Fruit fly (Drosophila melanogaster): ENCODE results near the gene Vha16-3.

The Vha16-3 gene

DNA sequence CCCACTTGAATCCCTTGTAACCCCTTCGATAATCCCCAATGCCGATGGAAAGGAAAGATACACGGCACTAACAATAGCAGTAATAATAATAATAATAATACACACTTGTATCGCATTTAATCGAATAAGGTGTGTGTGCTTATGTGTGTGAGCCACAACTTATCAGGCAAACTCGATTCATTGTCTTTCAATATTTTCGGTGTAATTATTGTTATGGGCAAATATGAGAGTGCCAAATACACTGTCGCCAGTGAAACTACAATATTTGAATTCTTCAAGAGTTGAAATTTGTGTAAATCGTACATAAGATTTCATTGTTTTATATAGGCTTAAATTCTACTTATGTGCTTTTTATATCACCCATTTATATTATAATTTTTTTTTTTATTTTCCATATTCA lies 43.1 kb downstream of the Vha16-3 start:
- TF ChIP-seq fru (GFP tag; optimal IDR thresholded peaks at IDR 0.05) (no peak), jim (GFP tag; optimal IDR thresholded peaks at IDR 0.05) (no peak), CG32264 (GFP tag; optimal IDR thresholded peaks at IDR 0.05) (no peak), Rel (GFP tag; optimal IDR thresholded peaks at IDR 0.05) (no peak), Rel (tag; optimal IDR thresholded peaks at IDR 0.05) (no peak), OdsH (GFP tag; optimal IDR thresholded peaks at IDR 0.05) (no peak), Dfd (GFP tag; optimal IDR thresholded peaks at IDR 0.05) (no peak), CrebA (GFP tag; optimal IDR thresholded peaks at IDR 0.05; ENCODE audit: borderline replicate concordance) (no peak)

DNA sequence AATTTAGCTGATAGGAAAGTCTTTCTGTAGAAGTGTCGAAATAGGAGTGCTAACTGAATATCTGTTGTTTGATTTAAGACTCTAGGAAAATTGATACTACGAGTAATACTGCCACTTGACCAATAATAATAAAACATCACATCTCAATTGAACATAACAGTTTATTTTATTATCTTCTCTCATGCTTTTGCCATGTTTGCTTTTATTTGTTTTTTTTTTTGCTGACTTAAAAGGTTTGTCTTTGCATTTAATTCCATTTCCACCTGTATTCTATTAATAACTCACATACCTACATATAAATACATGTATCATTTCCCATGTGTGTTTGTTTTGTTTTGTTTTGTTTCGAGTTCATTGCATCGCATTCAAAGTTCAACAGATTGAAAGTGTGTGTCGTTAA lies 49.5 kb downstream of the Vha16-3 start, which contains the start of the genes CG11714 and Fuca:
Gene CG11714 (minus strand): TSS at position 101 of the 400 bp plus-strand sequence.
Gene Fuca (minus strand): TSS at position 101 of the 400 bp plus-strand sequence.
- no peak for TF ChIP-seq Myc (optimal IDR thresholded peaks at IDR 0.05)

dm6 chr3L:11523286-11523685 lies 50.2 kb downstream of the Vha16-3 start:
- TF ChIP-seq Hr78 (GFP tag; optimal IDR thresholded peaks at IDR 0.05) (peak; percentile 55), dsf (GFP tag; optimal IDR thresholded peaks at IDR 0.05; ENCODE audit: borderline replicate concordance) (no peak), Myc (optimal IDR thresholded peaks at IDR 0.05) (peak; percentile 95), Dif (GFP tag; optimal IDR thresholded peaks at IDR 0.05; ENCODE audit: partially characterized antibody) (peak; percentile 23), N (GFP tag; optimal IDR thresholded peaks at IDR 0.05) (peak; percentile 91), Vsx2 (GFP tag; optimal IDR thresholded peaks at IDR 0.05; ENCODE audit: partially characterized antibody) (peak; percentile 40)
